Fruit fly (Drosophila melanogaster): ENCODE measurements around the gene da.

DNA sequence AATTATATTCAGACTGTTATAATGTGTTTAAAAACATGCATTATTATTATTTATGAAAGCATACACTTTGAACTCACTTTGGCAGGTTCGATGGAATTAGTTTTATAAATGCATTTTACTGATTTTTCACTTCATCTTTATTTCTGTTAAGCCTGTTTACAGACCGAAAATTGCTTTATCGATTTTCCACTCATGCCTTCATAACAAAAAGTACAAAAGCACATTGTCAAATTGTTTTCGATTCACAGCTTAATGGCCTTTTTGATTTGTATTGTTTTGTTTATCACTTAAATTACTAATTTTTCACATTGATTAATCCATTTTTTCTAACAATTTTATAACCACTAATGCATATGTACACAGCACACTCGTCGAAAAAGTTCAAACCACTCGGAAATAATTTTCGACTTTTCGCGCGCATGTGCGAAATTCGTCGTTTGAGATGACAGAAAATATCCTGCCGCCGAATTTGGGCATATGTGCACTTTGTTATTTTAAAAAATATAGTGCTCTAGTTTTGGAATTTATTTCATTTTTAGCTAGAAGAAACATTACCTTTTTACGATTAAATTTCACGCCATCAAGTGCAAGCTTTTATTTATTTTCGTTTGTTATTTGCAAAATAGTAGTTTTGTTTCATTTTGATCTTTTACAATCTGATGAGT, 14.2 kb upstream of the da start, which contains the start of gene rho-5:
- no peak for TF ChIP-seq Eip78C (GFP tag)
- TF ChIP-seq Blimp-1 (GFP tag; optimal IDR thresholded peaks at IDR 0.05) = no peak
- peak; percentile 9 for TF ChIP-seq Hr4 (GFP tag; optimal IDR thresholded peaks at IDR 0.05)
